Fruit fly (Drosophila melanogaster): Measurements from ENCODE around the gene Cyp310a1.

- TF ChIP-seq CTCF (optimal IDR thresholded peaks at IDR 0.05) (no peak), CG8478 (optimal IDR thresholded peaks at IDR 0.05) (no peak)
Measured at dm6 chr2L:18652663-18653327, at the start of gene Cyp310a1.

Measured in S2 (cell line).